Worm (Caenorhabditis elegans): Measurements from ENCODE around the gene T24H10.1.

T24H10.1 gene

ce11 chrII:9099017-9099416 is at the start of gene T24H10.1 (continued):
- TF ChIP-seq zip-4 (GFP tag; optimal IDR thresholded peaks at IDR 0.05) (peak; percentile 8), irx-1 (tag; optimal IDR thresholded peaks at IDR 0.05) (peak; percentile 75), unc-86 (tag; optimal IDR thresholded peaks at IDR 0.05) (peak; percentile 71), alr-1 (tag; optimal IDR thresholded peaks at IDR 0.05; ENCODE audit: borderline replicate concordance) (no peak), nhr-85 (tag) (peak; percentile 82), fkh-10 (GFP tag; optimal IDR thresholded peaks at IDR 0.05) (no peak), mef-2 (tag; optimal IDR thresholded peaks at IDR 0.05) (peak; percentile 25), C16A3.4 (tag; optimal IDR thresholded peaks at IDR 0.05) (peak; percentile 68), lin-39 (tag; optimal IDR thresholded peaks at IDR 0.05) (peak; percentile 45), unc-30 (tag; optimal IDR thresholded peaks at IDR 0.05) (no peak), efl-3 (GFP tag; optimal IDR thresholded peaks at IDR 0.05) (no peak), pag-3 (tag; optimal IDR thresholded peaks at IDR 0.05; ENCODE audit: borderline replicate concordance, insufficient read depth) (peak; percentile 20), sptf-1 (tag; optimal IDR thresholded peaks at IDR 0.05) (no peak), tlp-1 (tag; optimal IDR thresholded peaks at IDR 0.05) (no peak), nhr-20 (tag; optimal IDR thresholded peaks at IDR 0.05) (peak; percentile 80), aly-2 (tag; optimal IDR thresholded peaks at IDR 0.05) (peak; percentile 36), hlh-4 (tag; optimal IDR thresholded peaks at IDR 0.05) (no peak), jun-1 (tag; optimal IDR thresholded peaks at IDR 0.05) (peak; percentile 38), tbx-2 (tag; optimal IDR thresholded peaks at IDR 0.05) (peak; percentile 71), lin-35 (GFP tag; optimal IDR thresholded peaks at IDR 0.05) (peak; percentile 82 to 87), ceh-90 (tag; optimal IDR thresholded peaks at IDR 0.05) (no peak), egl-27 (tag; optimal IDR thresholded peaks at IDR 0.05) (no peak), ceh-63 (GFP tag; optimal IDR thresholded peaks at IDR 0.05) (no peak), egl-13 (tag; optimal IDR thresholded peaks at IDR 0.05) (peak; percentile 48), isw-1 (GFP tag; IDR thresholded peaks at IDR 0.05) (peak; percentile 61), nhr-76 (tag; optimal IDR thresholded peaks at IDR 0.05) (no peak), Y116A8C.19 (tag; optimal IDR thresholded peaks at IDR 0.05; ENCODE audit: borderline replicate concordance) (no peak), fos-1 (tag; optimal IDR thresholded peaks at IDR 0.05) (no peak), nhr-71 (tag; optimal IDR thresholded peaks at IDR 0.05) (peak; percentile 88), swsn-7 (tag; optimal IDR thresholded peaks at IDR 0.05) (peak; percentile 81), snpc-4 (tag; optimal IDR thresholded peaks at IDR 0.05) (peak; percentile 64)

- TF ChIP-seq efl-1 (optimal IDR thresholded peaks at IDR 0.05) (no peak), efl-1 (GFP tag; optimal IDR thresholded peaks at IDR 0.05 in 1 of 2) (peak in 1 of 2 experiments; percentile 71), ztf-11 (tag; optimal IDR thresholded peaks at IDR 0.05) (no peak)
Measured at ce11 chrII:9053564-9053963, 45.6 kb upstream of the T24H10.1 start, which contains the start of gene T24B8.7. Gene T24B8.7, minus strand, starts transcription at chrII:9053664.

ce11 chrII:9054604-9055003 is 44.6 kb upstream of the T24H10.1 start, which contains the start of gene chmp-7:
Gene chmp-7, plus strand, starts transcription at chrII:9054972.
- TF ChIP-seq nhr-77 (tag; optimal IDR thresholded peaks at IDR 0.05) (peak; percentile 81), ceh-8 (GFP tag; optimal IDR thresholded peaks at IDR 0.05) (peak; percentile 22), egl-13 (tag; optimal IDR thresholded peaks at IDR 0.05) (peak; percentile 36), skn-1 (tag; optimal IDR thresholded peaks at IDR 0.05) (peak; percentile 61), egl-27 (tag; optimal IDR thresholded peaks at IDR 0.05) (no peak), unc-98 (GFP tag; IDR thresholded peaks at IDR 0.05) (0 out of 2 replicates have a peak, but pooled peaks have one; percentile 65), lin-35 (GFP tag; optimal IDR thresholded peaks at IDR 0.05) (peak; percentile 90 to 93), ztf-4 (tag; optimal IDR thresholded peaks at IDR 0.05) (peak; percentile 70), nhr-84 (tag; optimal IDR thresholded peaks at IDR 0.05) (no peak), irx-1 (tag; optimal IDR thresholded peaks at IDR 0.05) (peak; percentile 75), fkh-4 (tag; optimal IDR thresholded peaks at IDR 0.05; ENCODE audit: borderline replicate concordance) (no peak), blmp-1 (tag; optimal IDR thresholded peaks at IDR 0.05) (peak; percentile 88), fkh-8 (tag; optimal IDR thresholded peaks at IDR 0.05) (peak; percentile 79), pag-3 (tag; optimal IDR thresholded peaks at IDR 0.05; ENCODE audit: borderline replicate concordance, insufficient read depth) (peak; percentile 74), lsy-2 (tag; optimal IDR thresholded peaks at IDR 0.05) (peak; percentile 90 to 93), ama-1 (optimal IDR thresholded peaks at IDR 0.05) (peak; percentile 23), mef-2 (tag; optimal IDR thresholded peaks at IDR 0.05) (peak; percentile 16), F16B12.6 (tag; optimal IDR thresholded peaks at IDR 0.05) (peak; percentile 100), grh-1 (GFP tag; IDR thresholded peaks at IDR 0.05) (peak; percentile 50; the same call in 1 of the 2 replicates), dpl-1 (GFP tag; optimal IDR thresholded peaks at IDR 0.05) (peak; percentile 87 to 90 (median 90)), elt-2 (tag; optimal IDR thresholded peaks at IDR 0.05) (no peak), C16A3.4 (tag; optimal IDR thresholded peaks at IDR 0.05) (peak; percentile 96), vab-15 (tag; optimal IDR thresholded peaks at IDR 0.05) (no peak), ces-1 (GFP tag; optimal IDR thresholded peaks at IDR 0.05) (peak; percentile 57), ceh-63 (GFP tag; optimal IDR thresholded peaks at IDR 0.05) (no peak)

All from whole organism, L1 larva.